Worm (Caenorhabditis elegans): ENCODE results near the gene F23H12.3.

Gene F23H12.3

ce11 chrV:12317894-12318553 lies 26.9 kb upstream of the F23H12.3 start, which contains the start of the genes R04F11.5 and R04F11.2:
TSS of gene R04F11.5 (minus strand) at chrV:12318019.
TSS of gene R04F11.2 (plus strand) at chrV:12318381.
- TF ChIP-seq unc-62 (GFP tag; optimal IDR thresholded peaks at IDR 0.05): no peak

DNA sequence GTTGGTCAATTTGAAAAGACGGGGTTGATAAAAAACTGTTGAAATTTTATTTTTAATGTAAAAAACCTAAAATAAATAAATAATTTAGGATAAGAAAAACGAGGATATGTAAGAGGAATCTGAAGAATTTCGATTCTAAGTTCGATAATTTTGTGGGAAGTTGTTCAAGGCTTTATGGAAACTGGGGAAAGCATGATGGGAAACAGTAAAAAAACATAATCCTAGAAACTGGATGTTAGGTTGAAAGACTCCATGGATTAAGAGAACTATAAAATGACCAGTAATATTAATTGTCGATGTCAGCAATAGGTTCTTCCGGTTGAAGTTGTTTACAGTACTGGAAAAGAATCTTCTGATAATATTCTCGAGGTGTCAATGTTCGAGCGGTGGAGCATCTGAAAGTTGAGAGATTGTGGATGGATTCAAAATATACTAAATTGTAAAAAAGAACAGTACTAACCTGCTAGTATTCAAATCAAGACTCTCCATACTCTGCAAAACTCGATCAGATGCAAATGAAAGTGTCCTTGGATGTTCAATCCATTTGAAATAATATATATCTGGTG lies 24.6 kb upstream of the F23H12.3 start:
- no peak for TF ChIP-seq unc-62 (GFP tag; optimal IDR thresholded peaks at IDR 0.05)

DNA sequence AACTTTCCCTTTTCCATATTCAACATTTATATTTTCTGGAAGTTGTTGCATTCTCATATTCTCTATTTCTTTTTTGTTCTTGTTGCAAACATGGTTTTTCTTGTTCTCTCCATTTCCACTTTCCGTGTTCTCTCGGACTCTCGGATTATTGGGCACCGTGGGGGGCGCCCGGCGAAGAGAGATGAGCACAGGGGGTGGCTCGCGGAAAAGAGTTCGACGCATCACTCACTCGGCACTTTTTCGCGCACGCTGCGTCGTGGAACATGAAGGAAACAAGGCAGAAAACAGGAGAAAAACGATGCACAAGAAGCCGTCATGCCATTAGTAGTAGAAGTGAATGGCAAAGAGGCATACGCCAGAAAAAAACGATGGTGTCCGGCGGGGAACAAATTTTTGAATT lies 18.3 kb upstream of the F23H12.3 start:
- no peak for TF ChIP-seq unc-62 (GFP tag; optimal IDR thresholded peaks at IDR 0.05)

- no peak for TF ChIP-seq unc-62 (GFP tag; optimal IDR thresholded peaks at IDR 0.05)
Observed at ce11 chrV:12329173-12329572, 15.8 kb upstream of the F23H12.3 start.

- no peak for TF ChIP-seq unc-62 (GFP tag; optimal IDR thresholded peaks at IDR 0.05)
Observed at ce11 chrV:12331820-12332219, 13.1 kb upstream of the F23H12.3 start.

ce11 chrV:12334387-12334786 lies 10.6 kb upstream of the F23H12.3 start:
- no peak for TF ChIP-seq unc-62 (GFP tag; optimal IDR thresholded peaks at IDR 0.05)

DNA sequence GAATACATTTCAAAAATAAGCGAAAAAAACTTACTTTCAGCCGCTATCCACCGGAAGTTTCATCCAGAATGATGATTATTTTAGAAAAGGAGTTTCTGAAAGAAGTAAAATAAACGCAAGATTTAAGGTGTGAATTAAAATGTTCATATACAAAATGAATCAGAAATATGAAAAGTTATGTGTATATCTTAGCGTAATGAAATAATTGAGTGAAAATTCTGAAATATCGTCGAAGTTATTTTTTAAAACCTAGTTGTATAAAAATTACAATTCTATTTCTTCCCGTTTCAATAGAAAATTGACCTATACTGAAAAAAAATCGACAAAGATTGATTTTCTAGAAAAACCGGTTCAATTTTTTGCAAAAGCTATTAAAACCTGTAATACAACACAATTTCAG lies 7.1 kb upstream of the F23H12.3 start, which contains the start of gene twk-13:
Gene twk-13 (minus strand): TSS at position 101 of the 400 bp plus-strand sequence.
- TF ChIP-seq unc-62 (GFP tag; optimal IDR thresholded peaks at IDR 0.05): no peak

- TF ChIP-seq unc-62 (GFP tag; optimal IDR thresholded peaks at IDR 0.05): no peak
Observed at ce11 chrV:12343419-12343969, 1.5 kb upstream of the F23H12.3 start, which contains the start of gene tomm-20. TSS of gene tomm-20 (minus strand) at chrV:12343469.

- TF ChIP-seq unc-62 (GFP tag; optimal IDR thresholded peaks at IDR 0.05): no peak
Observed at ce11 chrV:12345808-12346207, 863 bp downstream of the F23H12.3 start, which contains the start of gene snb-2. TSS of gene snb-2 (minus strand) at chrV:12345908.

ce11 chrV:12347854-12348253 lies 2.9 kb downstream of the F23H12.3 start:
- no peak for TF ChIP-seq unc-62 (GFP tag; optimal IDR thresholded peaks at IDR 0.05)

ce11 chrV:12349365-12349764 lies 4.4 kb downstream of the F23H12.3 start:
- TF ChIP-seq unc-62 (GFP tag; optimal IDR thresholded peaks at IDR 0.05): no peak

DNA sequence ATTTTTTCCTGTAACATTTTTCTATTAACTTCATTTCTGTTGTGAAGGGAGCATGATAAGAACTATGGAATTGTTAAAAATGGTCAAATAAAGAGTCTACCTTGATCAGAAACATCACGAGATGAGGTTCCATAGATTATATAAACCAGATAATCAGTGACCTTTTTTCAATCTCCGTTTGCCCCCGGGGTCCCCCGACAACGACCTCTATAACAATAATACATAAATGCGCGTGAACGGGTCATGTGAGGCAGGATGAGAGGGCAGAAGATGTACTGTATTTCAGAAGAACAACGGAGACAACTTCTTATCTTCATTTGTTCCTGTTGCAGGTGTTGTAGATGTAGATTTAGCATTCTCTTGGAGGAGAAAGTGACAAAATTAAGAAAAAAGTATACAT lies 6.9 kb downstream of the F23H12.3 start:
- no peak for TF ChIP-seq unc-62 (GFP tag; optimal IDR thresholded peaks at IDR 0.05)

DNA sequence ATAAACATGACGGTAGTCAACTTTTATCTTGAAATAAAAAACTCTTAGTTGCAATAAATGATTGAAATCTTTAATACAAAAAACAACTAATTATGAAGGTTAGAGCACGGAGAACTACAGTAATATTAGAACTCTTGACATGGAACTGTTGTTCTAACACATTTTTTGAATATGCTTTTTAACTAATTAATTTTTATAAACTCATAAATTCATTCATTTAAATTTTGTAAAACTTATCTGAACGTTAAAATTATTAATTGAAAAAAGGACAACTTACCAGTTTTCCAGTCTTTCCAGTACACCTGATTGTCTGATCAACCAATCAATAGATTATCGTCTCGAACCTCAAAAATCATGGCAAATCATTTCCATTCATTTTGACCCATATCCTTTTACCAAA lies 7.5 kb downstream of the F23H12.3 start, which contains the start of gene sqt-3:
Gene sqt-3 (plus strand): TSS at position 301 of the 400 bp plus-strand sequence.
- no peak for TF ChIP-seq unc-62 (GFP tag; optimal IDR thresholded peaks at IDR 0.05)

DNA sequence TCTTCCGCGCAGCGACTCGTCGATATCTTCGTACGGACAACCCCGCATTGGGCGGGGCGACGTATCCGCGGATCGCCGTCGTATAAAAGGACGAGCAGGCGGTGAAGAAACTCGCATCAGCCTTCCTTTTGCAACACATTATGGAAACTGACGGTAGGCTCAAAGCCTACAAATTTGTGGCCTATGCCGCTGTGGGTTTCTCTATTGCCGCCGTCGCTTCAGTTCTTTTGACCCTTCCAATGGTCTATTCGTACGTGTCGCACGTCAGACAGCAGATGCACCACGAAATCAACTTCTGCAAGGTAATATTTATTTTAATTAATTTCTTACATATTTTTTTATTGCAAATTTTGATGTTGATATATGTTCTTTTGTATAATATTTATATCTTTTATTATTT lies 7.9 kb downstream of the F23H12.3 start:
- no peak for TF ChIP-seq unc-62 (GFP tag; optimal IDR thresholded peaks at IDR 0.05)

ce11 chrV:12353505-12353904 lies 8.6 kb downstream of the F23H12.3 start:
- TF ChIP-seq unc-62 (GFP tag; optimal IDR thresholded peaks at IDR 0.05): no peak

DNA sequence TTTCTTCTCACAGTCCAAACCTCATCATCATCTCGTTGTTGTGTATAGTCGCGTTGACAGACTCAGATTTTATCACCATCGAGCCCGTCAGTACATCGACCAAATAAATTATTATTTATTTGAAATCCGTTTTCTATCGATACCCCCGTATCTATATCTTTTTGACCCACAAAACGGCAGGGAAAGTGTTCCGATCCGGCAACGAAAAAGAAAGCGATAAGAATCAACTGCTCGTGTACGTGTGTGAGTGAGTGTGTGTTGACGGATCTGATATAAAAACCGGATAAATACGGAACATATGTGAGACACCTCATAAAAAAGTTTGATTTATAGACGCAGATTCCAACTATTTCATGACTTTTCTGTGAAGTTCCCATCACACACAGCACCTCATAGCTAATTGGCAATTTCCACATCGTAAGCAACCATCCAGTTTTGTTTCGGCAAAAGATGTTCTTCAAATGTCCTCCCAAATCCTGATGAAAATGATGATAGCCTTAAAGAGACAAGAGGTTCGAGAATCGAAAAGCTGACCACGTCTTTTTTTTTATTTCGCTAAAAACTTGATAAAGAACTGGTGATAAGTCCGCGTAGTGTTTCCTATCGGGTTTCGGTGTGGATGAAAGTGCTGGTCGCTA lies 9.4 kb downstream of the F23H12.3 start:
- TF ChIP-seq unc-62 (GFP tag; optimal IDR thresholded peaks at IDR 0.05): no peak
